Fruit fly (Drosophila melanogaster) whole organism, embryonic: ENCODE results near the gene Nca.
A peak's percentile ranks its signal among the peaks of the same experiment; 100 is the strongest.

Experiments used
- ATbp ChIP-seq: fragments of 200-800 bp; sonication (Bioruptor generic); optimal IDR thresholded peaks from 2 replicates; lab custom pipeline; 2017; ENCODE audit warnings: missing biosample characterization, mild to moderate bottlenecking, missing genetic modification characterization, missing genetic modification reagents
- Asciz ChIP-seq: fragments of 200-800 bp; sonication (Bioruptor generic); optimal IDR thresholded peaks from 2 replicates; lab custom pipeline; 2017; ENCODE audit warnings: missing biosample characterization, mild to moderate bottlenecking, missing genetic modification characterization, missing genetic modification reagents
- Bgb ChIP-seq: fragments of 200-800 bp; sonication (Bioruptor generic); IDR thresholded peaks from 2 replicates; pipeline ENCODE4 v1.3.6; 2022; ENCODE audit warnings: missing biosample characterization, missing genetic modification characterization; ENCODE audit not compliant: partially characterized antibody
- CG10209 ChIP-seq: fragments of 200-800 bp; sonication (Bioruptor generic); optimal IDR thresholded peaks from 3 replicates; lab custom pipeline; 2017; ENCODE audit warnings: missing biosample characterization, mild to moderate bottlenecking, missing genetic modification characterization, missing genetic modification reagents
- CG12942 ChIP-seq: fragments of 200-800 bp; sonication (Bioruptor generic); optimal IDR thresholded peaks from 3 replicates; lab custom pipeline; 2016; ENCODE audit warnings: missing biosample characterization, missing genetic modification characterization
- CG13424 ChIP-seq: fragments of 200-800 bp; sonication (Bioruptor generic); optimal IDR thresholded peaks from 2 replicates; lab custom pipeline; 2019; ENCODE audit warnings: missing biosample characterization, mild to moderate bottlenecking, missing genetic modification characterization, moderate library complexity
- CG17829 ChIP-seq: fragments of 200-800 bp; optimal IDR thresholded peaks from 2 replicates; lab custom pipeline; 2019; ENCODE audit warnings: missing biosample characterization, mild to moderate bottlenecking, missing genetic modification characterization, moderate library complexity
- CG2116 ChIP-seq: fragments of 200-800 bp; sonication (Bioruptor generic); optimal IDR thresholded peaks from 3 replicates; lab custom pipeline; 2018; ENCODE audit warnings: missing biosample characterization, mild to moderate bottlenecking, missing genetic modification characterization
- CG2129 ChIP-seq: fragments of 200-800 bp; sonication (Bioruptor generic); IDR thresholded peaks from 2 replicates; pipeline ENCODE4 v1.3.6; 2022; ENCODE audit warnings: missing biosample characterization, missing genetic modification characterization; ENCODE audit not compliant: partially characterized antibody
- CG31224 ChIP-seq: fragments of 200-800 bp; sonication (Bioruptor generic); IDR thresholded peaks from 2 replicates; pipeline ENCODE4 v1.3.6; 2022; ENCODE audit warnings: missing biosample characterization, missing genetic modification characterization
- CG33557 ChIP-seq: fragments of 200-800 bp; sonication (Bioruptor generic); optimal IDR thresholded peaks from 2 replicates; lab custom pipeline; 2019; ENCODE audit warnings: missing biosample characterization, mild to moderate bottlenecking, missing genetic modification characterization, moderate library complexity
- CG3407 ChIP-seq: fragments of 200-800 bp; sonication (Bioruptor generic); optimal IDR thresholded peaks from 2 replicates; lab custom pipeline; 2018; ENCODE audit warnings: missing biosample characterization, mild to moderate bottlenecking, missing genetic modification characterization
- CG43689 ChIP-seq: fragments of 200-800 bp; sonication (Bioruptor generic); IDR thresholded peaks from 2 replicates; pipeline ENCODE4 v1.3.6; 2022; ENCODE audit warnings: missing biosample characterization, missing genetic modification characterization
- CG4820 ChIP-seq: fragments of 200-800 bp; sonication (Bioruptor generic); optimal IDR thresholded peaks from 3 replicates; lab custom pipeline; 2016; ENCODE audit warnings: missing biosample characterization, missing genetic modification characterization
- CG6272 ChIP-seq: fragments of 200-800 bp; sonication (Bioruptor generic); IDR thresholded peaks from 2 replicates; pipeline ENCODE4 v1.3.6; 2022; ENCODE audit warnings: missing biosample characterization, missing genetic modification characterization
- CG8478 ChIP-seq: fragments of >200 bp; optimal IDR thresholded peaks from 2 replicates; lab custom pipeline; 2018
- CG9727 ChIP-seq: fragments of 200-800 bp; sonication (Bioruptor generic); optimal IDR thresholded peaks from 3 replicates; lab custom pipeline; 2017; ENCODE audit warnings: missing biosample characterization, mild to moderate bottlenecking, missing genetic modification characterization
- CkIIα-i1 ChIP-seq: fragments of 200-800 bp; sonication (Bioruptor generic); IDR thresholded peaks from 2 replicates; pipeline ENCODE4 v1.3.6; 2022; ENCODE audit warnings: missing biosample characterization, missing genetic modification characterization
- Dip3 ChIP-seq: fragments of 200-800 bp; sonication (Bioruptor generic); optimal IDR thresholded peaks from 3 replicates; lab custom pipeline; 2016; ENCODE audit warnings: missing biosample characterization, missing genetic modification characterization
- Dp ChIP-seq: fragments of 200-800 bp; sonication (Bioruptor generic); optimal IDR thresholded peaks from 2 replicates; lab custom pipeline; 2018; ENCODE audit warnings: missing biosample characterization, mild to moderate bottlenecking, missing genetic modification characterization, moderate library complexity
- E2f1 ChIP-seq: fragments of 200-800 bp; sonication (Bioruptor generic); IDR thresholded peaks from 2 replicates; pipeline ENCODE4 v1.3.6; 2022; ENCODE audit warnings: missing biosample characterization, missing genetic modification characterization
- Eip74EF ChIP-seq, 2 experiments: fragments of 200-800 bp in 1 of 2; fragments of >200 bp in 1 of 2; sonication (Bioruptor generic) in 1 of 2; optimal IDR thresholded peaks; 2 replicates each; lab custom pipeline; 2017 to 2019; ENCODE audit warnings: missing biosample characterization in 2 of 2, missing genetic modification characterization in 2 of 2, mild to moderate bottlenecking in 1 of 2, moderate library complexity in 1 of 2
- Elba2 ChIP-seq: fragments of 200-800 bp; sonication (Bioruptor generic); optimal IDR thresholded peaks from 3 replicates; lab custom pipeline; 2016; ENCODE audit warnings: missing biosample characterization, missing genetic modification characterization
- HLH4C ChIP-seq: fragments of 200-800 bp; sonication (Bioruptor generic); IDR thresholded peaks from 3 replicates; pipeline ENCODE4 v1.3.6; 2022; ENCODE audit warnings: missing biosample characterization, missing genetic modification characterization; ENCODE audit not compliant: partially characterized antibody
- HmgD ChIP-seq: fragments of 200-800 bp; sonication (Bioruptor generic); optimal IDR thresholded peaks from 3 replicates; lab custom pipeline; 2016; ENCODE audit warnings: missing biosample characterization, missing genetic modification characterization
- Mrtf ChIP-seq: fragments of 200-800 bp; sonication (Bioruptor generic); IDR thresholded peaks from 3 replicates; pipeline ENCODE4 v1.3.6; 2022; ENCODE audit warnings: missing biosample characterization, missing genetic modification characterization
- Six4 ChIP-seq: fragments of 200-800 bp; sonication (Bioruptor generic); optimal IDR thresholded peaks from 2 replicates; lab custom pipeline; 2016; ENCODE audit warnings: missing biosample characterization, missing genetic modification characterization
- Stat92E ChIP-seq, 3 experiments: fragments of >200 bp in 2 of 3; fragments of 200-800 bp in 1 of 3; sonication (Bioruptor generic) in 1 of 3; optimal IDR thresholded peaks; 2 replicates each; lab custom pipeline; 2017 to 2019; ENCODE audit warnings: missing biosample characterization in 3 of 3, missing genetic modification characterization in 3 of 3, mild to moderate bottlenecking in 1 of 3, moderate library complexity in 1 of 3
- bcd ChIP-seq: fragments of 200-800 bp; sonication (Bioruptor generic); optimal IDR thresholded peaks from 2 replicates; lab custom pipeline; 2017; ENCODE audit warnings: missing biosample characterization, mild to moderate bottlenecking, missing genetic modification characterization
- btn ChIP-seq: fragments of 200-800 bp; sonication (Bioruptor generic); optimal IDR thresholded peaks from 2 replicates; lab custom pipeline; 2016; ENCODE audit warnings: missing biosample characterization, missing genetic modification characterization
- cg ChIP-seq: fragments of 200-800 bp; sonication (Bioruptor generic); optimal IDR thresholded peaks from 3 replicates; lab custom pipeline; 2019; ENCODE audit warnings: missing biosample characterization, mild to moderate bottlenecking, missing genetic modification characterization, moderate library complexity
- chinmo ChIP-seq: fragments of 200-800 bp; sonication (Bioruptor generic); IDR thresholded peaks from 4 replicates; pipeline ENCODE4 v1.3.6; 2022; ENCODE audit warnings: missing biosample characterization, missing genetic modification characterization; ENCODE audit not compliant: partially characterized antibody
- crol ChIP-seq: fragments of 200-800 bp; sonication (Bioruptor generic); IDR thresholded peaks from 2 replicates; pipeline ENCODE4 v1.3.6; 2022; ENCODE audit warnings: missing biosample characterization, missing genetic modification characterization
- dati ChIP-seq: fragments of 200-800 bp; sonication (Bioruptor generic); IDR thresholded peaks from 2 replicates; pipeline ENCODE4 v1.3.6; 2022; ENCODE audit warnings: missing biosample characterization, missing genetic modification characterization
- dm ChIP-seq: fragments of 200-800 bp; sonication (Bioruptor generic); optimal IDR thresholded peaks from 3 replicates; lab custom pipeline; 2016; ENCODE audit warnings: missing biosample characterization, missing genetic modification characterization
- en ChIP-seq: fragments of 200-800 bp; sonication (Bioruptor generic); optimal IDR thresholded peaks from 2 replicates; lab custom pipeline; 2016; ENCODE audit warnings: missing biosample characterization, missing genetic modification characterization
- fd102C ChIP-seq: fragments of 200-800 bp; sonication (Bioruptor generic); optimal IDR thresholded peaks from 2 replicates; lab custom pipeline; 2018; ENCODE audit warnings: missing biosample characterization, mild to moderate bottlenecking, missing genetic modification characterization, moderate library complexity
- grau ChIP-seq: fragments of 200-800 bp; optimal IDR thresholded peaks from 3 replicates; lab custom pipeline; 2019; ENCODE audit warnings: missing biosample characterization, mild to moderate bottlenecking, missing genetic modification characterization, moderate library complexity
- hb ChIP-seq: fragments of 200-800 bp; sonication (Bioruptor generic); IDR thresholded peaks from 3 replicates; pipeline ENCODE4 v1.3.6; 2022; ENCODE audit warnings: missing biosample characterization, missing genetic modification characterization; ENCODE audit not compliant: partially characterized antibody
- insv ChIP-seq, 2 experiments: fragments of 200-800 bp; sonication (Bioruptor generic); optimal IDR thresholded peaks; 3 replicates each; lab custom pipeline; 2016 to 2018; ENCODE audit warnings: missing biosample characterization in 2 of 2, missing genetic modification characterization in 2 of 2
- phol ChIP-seq: fragments of 200-800 bp; sonication (Bioruptor generic); optimal IDR thresholded peaks from 3 replicates; lab custom pipeline; 2018; ENCODE audit warnings: missing biosample characterization, mild to moderate bottlenecking, missing genetic modification characterization, moderate library complexity
- prd ChIP-seq, 3 experiments: fragments of >200 bp in 2 of 3; fragments of 200-800 bp in 1 of 3; sonication (Bioruptor generic) in 1 of 3; optimal IDR thresholded peaks in 2 of 3; IDR thresholded peaks in 1 of 3; 2 replicates in 2 of 3; 3 replicates in 1 of 3; pipeline versions ENCODE4 v1.3.6 to Lab custom; 2017 to 2022; ENCODE audit warnings: missing biosample characterization in 1 of 3, missing genetic modification characterization in 1 of 3
- scrt ChIP-seq: fragments of 200-800 bp; sonication (Bioruptor generic); optimal IDR thresholded peaks from 2 replicates; lab custom pipeline; 2018; ENCODE audit warnings: missing biosample characterization, mild to moderate bottlenecking, missing genetic modification characterization, moderate library complexity
- slou ChIP-seq: fragments of 200-800 bp; sonication (Bioruptor generic); optimal IDR thresholded peaks from 3 replicates; lab custom pipeline; 2016; ENCODE audit warnings: missing biosample characterization, missing genetic modification characterization
- sna ChIP-seq: fragments of 200-800 bp; sonication (Bioruptor generic); IDR thresholded peaks from 2 replicates; pipeline ENCODE4 v1.3.6; 2022; ENCODE audit warnings: missing biosample characterization, missing genetic modification characterization; ENCODE audit not compliant: partially characterized antibody
- stc ChIP-seq: fragments of 200-800 bp; sonication (Bioruptor generic); IDR thresholded peaks from 2 replicates; pipeline ENCODE4 v1.3.6; 2022; ENCODE audit warnings: missing biosample characterization, missing genetic modification characterization
- z ChIP-seq: fragments of 200-800 bp; sonication (Bioruptor generic); IDR thresholded peaks from 3 replicates; pipeline ENCODE4 v1.3.6; 2022; ENCODE audit warnings: missing biosample characterization, missing genetic modification characterization

Nca gene

DNA sequence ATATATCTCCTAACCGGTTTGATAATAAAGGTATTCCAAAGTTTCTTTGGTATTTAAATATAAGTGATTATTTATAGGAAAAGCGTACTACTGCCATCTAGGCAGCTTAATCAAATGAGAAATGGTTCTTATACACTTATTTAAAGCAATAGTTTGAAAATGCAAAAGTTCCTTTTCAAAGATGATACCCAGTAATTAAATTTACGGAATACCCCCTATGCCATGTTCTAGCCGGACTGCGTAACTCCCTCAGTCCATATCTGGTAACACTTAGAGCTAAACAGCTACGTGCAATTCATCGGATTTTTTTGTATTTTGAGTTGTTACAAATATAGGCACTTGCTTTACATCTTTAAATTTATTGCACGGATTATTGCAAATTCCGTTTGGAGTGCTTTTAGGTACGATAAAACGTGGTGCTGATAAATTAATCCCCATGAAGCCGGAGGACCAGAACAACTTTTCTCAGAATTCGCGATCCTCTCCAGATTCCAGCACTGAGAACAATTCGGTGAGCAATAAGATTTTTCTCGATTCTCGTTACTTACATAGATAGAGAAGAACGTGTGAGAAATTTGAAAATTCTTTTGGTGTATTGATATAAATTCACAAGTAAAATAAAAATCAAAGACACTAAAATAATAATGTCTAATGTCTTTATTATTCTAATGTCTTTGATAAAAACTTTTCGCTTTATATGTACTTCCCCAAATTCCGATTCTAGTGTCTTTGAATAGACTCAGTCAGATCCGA, 11.0 kb downstream of the Nca start, which contains the start of gene CG7668 (continued):
- TF ChIP-seq insv (GFP tag; optimal IDR thresholded peaks at IDR 0.05; lab: Kevin White, UChicago): peak in 1 of 2 experiments; percentile 64
- TF ChIP-seq CG10209 (GFP tag; lab: Kevin White, UChicago): peak; percentile 89
- peak; percentile 93 for TF ChIP-seq CG13424 (tag; lab: Kevin White, UChicago)
- peak; percentile 89 for TF ChIP-seq stc (GFP tag; lab: Robert Waterston, UW)
- TF ChIP-seq HLH4C (GFP tag; lab: Robert Waterston, UW): peak; percentile 44; the same call in 2 of the 3 replicates
- TF ChIP-seq en: peak; percentile 70
- peak; percentile 93 for TF ChIP-seq phol
- TF ChIP-seq CG33557 (GFP tag; lab: Kevin White, UChicago): peak; percentile 92
- peak; percentile 86 for TF ChIP-seq CG4820
- TF ChIP-seq Stat92E (GFP tag; optimal IDR thresholded peaks at IDR 0.05; lab: Kevin White, UChicago): peak in 1 of 3 experiments; percentile 79
- peak; percentile 78 for TF ChIP-seq scrt (GFP tag; lab: Kevin White, UChicago)
- TF ChIP-seq HmgD (GFP tag; lab: Kevin White, UChicago): peak; percentile 77
- TF ChIP-seq CG43689 (GFP tag; lab: Robert Waterston, UW): no peak
- TF ChIP-seq CG8478: no peak
- peak; percentile 16 for TF ChIP-seq cg (GFP tag; lab: Kevin White, UChicago)
- peak; percentile 87 for TF ChIP-seq E2f1 (GFP tag; lab: Robert Waterston, UW)
- peak; percentile 87 for TF ChIP-seq Asciz
- peak; percentile 79 for TF ChIP-seq Dip3 (GFP tag; lab: Kevin White, UChicago)
- TF ChIP-seq Eip74EF (GFP tag; optimal IDR thresholded peaks at IDR 0.05; lab: Kevin White, UChicago): peak in 1 of 2 experiments; percentile 87
- TF ChIP-seq CG6272 (GFP tag; lab: Robert Waterston, UW): no peak
- no peak for TF ChIP-seq CG2129 (GFP tag; lab: Robert Waterston, UW)
- TF ChIP-seq btn (GFP tag; lab: Kevin White, UChicago): peak; percentile 68
- TF ChIP-seq CkIIα-i1: no peak
- peak; percentile 43 for TF ChIP-seq sna (GFP tag; lab: Robert Waterston, UW)
- TF ChIP-seq CG3407: peak; percentile 76
- peak; percentile 55; the same call in 1 of the 3 replicates for TF ChIP-seq z (GFP tag; lab: Robert Waterston, UW)
- TF ChIP-seq Elba2 (GFP tag; lab: Kevin White, UChicago): peak; percentile 83
- TF ChIP-seq CG17829 (tag; lab: Kevin White, UChicago): peak; percentile 93
- TF ChIP-seq dati (GFP tag; lab: Robert Waterston, UW): no peak; the same call in 1 of the 2 replicates
- peak; percentile 68 for TF ChIP-seq CG2116
- no peak for TF ChIP-seq Bgb (GFP tag; lab: Robert Waterston, UW)
- TF ChIP-seq ATbp: peak; percentile 87
- no peak for TF ChIP-seq chinmo
- peak; percentile 85 for TF ChIP-seq Six4 (GFP tag; lab: Kevin White, UChicago)
- peak; percentile 89 for TF ChIP-seq bcd (GFP tag; lab: Kevin White, UChicago)
- TF ChIP-seq hb (GFP tag; lab: Robert Waterston, UW): no peak
- no peak for TF ChIP-seq CG31224 (GFP tag; lab: Robert Waterston, UW)
- peak; percentile 50 for TF ChIP-seq fd102C (GFP tag; lab: Kevin White, UChicago)
- no peak for TF ChIP-seq prd (optimal IDR thresholded peaks at IDR 0.05; lab: Kevin White, UChicago)
- peak; percentile 92 for TF ChIP-seq prd (GFP tag; IDR thresholded peaks at IDR 0.05; lab: Robert Waterston, UW)
- peak; percentile 86 for TF ChIP-seq CG12942 (GFP tag; lab: Kevin White, UChicago)
- TF ChIP-seq slou (GFP tag; lab: Kevin White, UChicago): peak; percentile 69
- peak; percentile 32 for TF ChIP-seq Dp (GFP tag; lab: Kevin White, UChicago)
- peak; percentile 90 for TF ChIP-seq CG9727 (GFP tag; lab: Kevin White, UChicago)
- peak; percentile 83; the same call in 2 of the 3 replicates for TF ChIP-seq Mrtf
- peak; percentile 91 for TF ChIP-seq grau
- TF ChIP-seq crol (GFP tag; lab: Robert Waterston, UW): no peak
- TF ChIP-seq dm (GFP tag; lab: Kevin White, UChicago): peak; percentile 78
